Worm (Caenorhabditis elegans) whole organism, late embryonic: ENCODE measurements around the gene arp-6.

Source experiments
- fkh-10 ChIP-seq: fragments of 150-350 bp; optimal IDR thresholded peaks from 2 replicates; lab custom pipeline; 2014; ENCODE audit warnings: missing biosample characterization, missing genetic modification reagents, missing genetic modification characterization
- hlh-30 ChIP-seq: sonication (generic microtip); optimal IDR thresholded peaks from 2 replicates; lab custom pipeline; 2017; ENCODE audit warnings: antibody characterized with exemption, missing genetic modification characterization, missing compliant biosample characterization; ENCODE audit not compliant: insufficient read depth
- nfya-1 ChIP-seq: sonication (generic microtip); optimal IDR thresholded peaks from 2 replicates; lab custom pipeline; 2017; ENCODE audit warnings: missing genetic modification characterization, mild to moderate bottlenecking, missing compliant biosample characterization, antibody characterized with exemption, moderate library complexity

DNA sequence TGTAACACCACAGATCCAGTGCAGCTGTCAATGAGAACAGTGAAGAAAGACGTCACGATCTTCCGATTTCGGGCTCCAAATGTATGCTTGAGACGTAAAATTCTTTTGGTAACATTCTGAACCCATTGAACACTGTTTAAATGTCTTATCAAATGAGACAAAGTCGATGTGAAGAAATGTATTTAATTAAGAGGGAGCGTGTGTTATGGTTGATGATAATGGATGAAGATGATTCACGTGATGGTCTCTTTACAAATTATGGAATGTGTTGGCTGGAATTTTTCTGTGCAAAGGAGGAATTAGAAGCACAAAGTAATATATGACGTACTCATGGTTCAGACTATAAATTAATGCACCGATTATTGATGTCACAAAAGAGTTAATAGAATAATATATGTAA, 30.2 kb downstream of the arp-6 start:
- TF ChIP-seq fkh-10 (GFP tag; lab: Kevin White, UChicago), result no peak
- TF ChIP-seq hlh-30 (tag; lab: Kevin White, UChicago), result no peak
- no peak for TF ChIP-seq nfya-1 (tag; lab: Kevin White, UChicago)
